Fruit fly (Drosophila melanogaster): ENCODE results near the gene CG2656.
A peak's percentile ranks its signal among the peaks of the same experiment; 100 is the strongest.

Gene CG2656

DNA sequence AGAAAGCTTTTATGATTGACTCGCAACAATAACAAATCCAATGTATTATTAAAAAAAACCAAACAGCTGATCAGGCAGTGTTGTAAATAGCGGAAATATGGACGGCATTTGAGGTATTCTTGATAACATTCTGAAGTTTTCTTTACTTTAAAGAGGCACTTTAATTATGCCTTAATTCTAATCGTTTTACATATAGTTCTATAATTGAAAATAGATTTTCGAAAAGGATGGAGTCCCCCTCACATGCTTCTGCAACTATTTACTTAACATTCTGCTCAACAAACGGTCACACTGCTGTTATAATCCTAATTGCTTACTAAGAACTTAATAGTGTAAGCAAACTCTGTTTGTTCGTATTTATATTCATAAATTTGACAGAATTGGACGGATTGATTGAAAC, 16.6 kb upstream of the CG2656 start, which contains the start of gene CG10068 (continued):
- peak; percentile 61 for TF ChIP-seq pb (GFP tag; optimal IDR thresholded peaks at IDR 0.05)
- TF ChIP-seq NFAT (GFP tag; IDR thresholded peaks at IDR 0.05) = peak; percentile 83
- TF ChIP-seq Fer2 (tag; optimal IDR thresholded peaks at IDR 0.05) = peak; percentile 73
- TF ChIP-seq Side (GFP tag; optimal IDR thresholded peaks at IDR 0.05) = peak; percentile 87
- TF ChIP-seq CG34376 (GFP tag; optimal IDR thresholded peaks at IDR 0.05) = peak; percentile 74
- TF ChIP-seq CG14710 (tag; optimal IDR thresholded peaks at IDR 0.05) = peak; percentile 93
- TF ChIP-seq pzg (GFP tag; optimal IDR thresholded peaks at IDR 0.05) = peak; percentile 64
- peak; percentile 82 for TF ChIP-seq Dek (tag; optimal IDR thresholded peaks at IDR 0.05)
- TF ChIP-seq HLH54F (GFP tag; optimal IDR thresholded peaks at IDR 0.05) = peak; percentile 88
- TF ChIP-seq HLHmδ (GFP tag; optimal IDR thresholded peaks at IDR 0.05) = no peak
- TF ChIP-seq CG7372 (GFP tag; IDR thresholded peaks at IDR 0.05) = peak; percentile 89
- TF ChIP-seq Myb (GFP tag; optimal IDR thresholded peaks at IDR 0.05) = peak; percentile 56
- peak; percentile 82 for TF ChIP-seq Antp (GFP tag; optimal IDR thresholded peaks at IDR 0.05)
- peak; percentile 76 for TF ChIP-seq ERR (GFP tag; optimal IDR thresholded peaks at IDR 0.05)
- peak; percentile 21 for TF ChIP-seq Ravus (GFP tag; IDR thresholded peaks at IDR 0.05)
- peak; percentile 80 for TF ChIP-seq tx (GFP tag; optimal IDR thresholded peaks at IDR 0.05)
- peak; percentile 75 for TF ChIP-seq salm (tag; optimal IDR thresholded peaks at IDR 0.05)
- TF ChIP-seq CG11093 (GFP tag; IDR thresholded peaks at IDR 0.05) = peak; percentile 77
- TF ChIP-seq Pdp1 (GFP tag; optimal IDR thresholded peaks at IDR 0.05) = peak; percentile 89 to 91
- TF ChIP-seq gsb (GFP tag; IDR thresholded peaks at IDR 0.05) = peak; percentile 76
- no peak for TF ChIP-seq hth (optimal IDR thresholded peaks at IDR 0.05)
- TF ChIP-seq MESR4 (GFP tag; optimal IDR thresholded peaks at IDR 0.05) = peak; percentile 41
- TF ChIP-seq crp (GFP tag; optimal IDR thresholded peaks at IDR 0.05) = peak; percentile 94 to 96
- TF ChIP-seq CG10959 (GFP tag; IDR thresholded peaks at IDR 0.05) = peak; percentile 90
- peak; percentile 82 for TF ChIP-seq CG3281 (GFP tag; optimal IDR thresholded peaks at IDR 0.05)
- TF ChIP-seq Lhr (GFP tag; optimal IDR thresholded peaks at IDR 0.05) = peak; percentile 92
- TF ChIP-seq zfh1 (GFP tag; IDR thresholded peaks at IDR 0.05) = peak; percentile 97
- peak; percentile 69 for TF ChIP-seq CG9817 (tag; optimal IDR thresholded peaks at IDR 0.05)
- TF ChIP-seq gt (GFP tag; IDR thresholded peaks at IDR 0.05) = peak; percentile 86
- peak; percentile 83 for TF ChIP-seq ind (GFP tag; optimal IDR thresholded peaks at IDR 0.05)
- TF ChIP-seq CG9727 (GFP tag; optimal IDR thresholded peaks at IDR 0.05) = peak; percentile 92
- peak; percentile 88 for TF ChIP-seq Ada2b (GFP tag; IDR thresholded peaks at IDR 0.05)
- TF ChIP-seq CG2199 (GFP tag; IDR thresholded peaks at IDR 0.05) = peak; percentile 97
- peak; percentile 92 for TF ChIP-seq otp (GFP tag; IDR thresholded peaks at IDR 0.05)
- TF ChIP-seq stwl (tag; optimal IDR thresholded peaks at IDR 0.05) = peak; percentile 98
- TF ChIP-seq mam (GFP tag; optimal IDR thresholded peaks at IDR 0.05) = peak; percentile 87
- peak; percentile 83 for TF ChIP-seq Mad (GFP tag; optimal IDR thresholded peaks at IDR 0.05)
- peak; percentile 97 for TF ChIP-seq Ets65A (GFP tag)
- TF ChIP-seq hb (GFP tag; IDR thresholded peaks at IDR 0.05; ENCODE audit: partially characterized antibody) = no peak
- TF ChIP-seq CG2712 (tag; optimal IDR thresholded peaks at IDR 0.05) = peak; percentile 95
- TF ChIP-seq zfh2 (GFP tag; optimal IDR thresholded peaks at IDR 0.05) = peak; percentile 83
- TF ChIP-seq ase (GFP tag; IDR thresholded peaks at IDR 0.05) = peak; percentile 94
- TF ChIP-seq Blimp-1 (GFP tag; optimal IDR thresholded peaks at IDR 0.05) = peak; percentile 84
- TF ChIP-seq CG14860 (GFP tag; IDR thresholded peaks at IDR 0.05; ENCODE audit: partially characterized antibody) = no peak
- TF ChIP-seq CG34224 (GFP tag; IDR thresholded peaks at IDR 0.05; ENCODE audit: partially characterized antibody) = peak; percentile 48; the same call in 2 of the 3 replicates
- peak; percentile 80 for TF ChIP-seq nerfin-1 (tag; optimal IDR thresholded peaks at IDR 0.05)
- TF ChIP-seq CG18619 (GFP tag; optimal IDR thresholded peaks at IDR 0.05) = peak; percentile 77
- TF ChIP-seq CG31224 (GFP tag; IDR thresholded peaks at IDR 0.05) = peak; percentile 73
- TF ChIP-seq CG2129 (GFP tag; IDR thresholded peaks at IDR 0.05; ENCODE audit: partially characterized antibody) = no peak
- peak; percentile 77 for TF ChIP-seq Atf-2 (GFP tag; optimal IDR thresholded peaks at IDR 0.05)
- TF ChIP-seq CG10274 (GFP tag; optimal IDR thresholded peaks at IDR 0.05) = peak; percentile 25
